Worm (Caenorhabditis elegans) whole organism, L2 larva: ENCODE data around the gene F42G4.5.
"Not testable (repeated sequence)": the region's sequence is repeated elsewhere in the genome, so short reads cannot be mapped to it uniquely, and the experiment has no call there.

ENCODE experiments used
- aly-2 ChIP-seq: fragments of 150-350 bp; optimal IDR thresholded peaks from 2 replicates; lab custom pipeline; 2014; ENCODE audit warnings: missing biosample characterization, missing genetic modification characterization
- ama-1 ChIP-seq: fragments of 150-350 bp; optimal IDR thresholded peaks from 2 replicates; lab custom pipeline; 2018; ENCODE audit warnings: inconsistent platforms
- ceh-82 ChIP-seq: fragments of 150-350 bp; optimal IDR thresholded peaks from 2 replicates; lab custom pipeline; 2014; ENCODE audit warnings: missing biosample characterization, missing genetic modification characterization
- lin-13 ChIP-seq: fragments of 150-350 bp; optimal IDR thresholded peaks from 2 replicates; lab custom pipeline; 2014; ENCODE audit warnings: missing biosample characterization, missing genetic modification reagents, missing genetic modification characterization
- nhr-11 ChIP-seq: fragments of 150-350 bp; optimal IDR thresholded peaks from 2 replicates; lab custom pipeline; 2014; ENCODE audit warnings: missing biosample characterization, missing genetic modification characterization
- nhr-6 ChIP-seq: fragments of 150-350 bp; optimal IDR thresholded peaks from 2 replicates; lab custom pipeline; 2014; ENCODE audit warnings: missing biosample characterization, missing genetic modification characterization
- snpc-4 ChIP-seq: fragments of 150-350 bp; optimal IDR thresholded peaks from 2 replicates; lab custom pipeline; 2014; ENCODE audit warnings: missing biosample characterization, missing genetic modification characterization
- zag-1 ChIP-seq: fragments of 150-350 bp; optimal IDR thresholded peaks from 2 replicates; lab custom pipeline; 2014; ENCODE audit warnings: missing biosample characterization, missing genetic modification characterization

ce11 chrII:13047106-13047505, 26.2 kb upstream of the F42G4.5 start, which contains the start of gene F42G4.7:
- TF ChIP-seq ceh-82 (tag; lab: Kevin White, UChicago); nhr-6 (tag; lab: Kevin White, UChicago); ama-1 (lab: Kevin White, UChicago); lin-13 (GFP tag; lab: Kevin White, UChicago); nhr-11; aly-2 (tag; lab: Kevin White, UChicago); zag-1 (tag; lab: Kevin White, UChicago); snpc-4 (tag; lab: Kevin White, UChicago): not testable (repeated sequence)
